Worm (Caenorhabditis elegans) whole organism, mixed stage, embryonic: ENCODE measurements around the gene npr-42.

Experiments
- M03D4.4 ChIP-seq: sonication (generic microtip); optimal IDR thresholded peaks from 2 replicates; lab custom pipeline; 2017; ENCODE audit warnings: mild to moderate bottlenecking, missing genetic modification characterization, missing compliant biosample characterization
- ces-1 ChIP-seq: fragments of 150-350 bp; optimal IDR thresholded peaks from 2 replicates; lab custom pipeline; 2014; ENCODE audit warnings: missing biosample characterization, missing genetic modification reagents, missing genetic modification characterization
- drap-1 ChIP-seq: fragments of 200-800 bp; sonication (Bioruptor generic); optimal IDR thresholded peaks from 3 replicates; lab custom pipeline; 2018; ENCODE audit warnings: mild to moderate bottlenecking, missing genetic modification characterization, missing compliant biosample characterization
- ham-2 ChIP-seq: fragments of 200-800 bp; sonication (Bioruptor generic); optimal IDR thresholded peaks from 2 replicates; lab custom pipeline; 2018; ENCODE audit warnings: mild to moderate bottlenecking, missing genetic modification characterization, missing compliant biosample characterization
- hlh-1 ChIP-seq: fragments of 150-350 bp; optimal IDR thresholded peaks from 2 replicates; lab custom pipeline; 2014; ENCODE audit warnings: missing biosample characterization, missing genetic modification reagents, missing genetic modification characterization
- nhr-12 ChIP-seq: fragments of 150-350 bp; optimal IDR thresholded peaks from 2 replicates; lab custom pipeline; 2014; ENCODE audit warnings: missing biosample characterization, missing genetic modification characterization
- nhr-237 ChIP-seq: fragments of 150-350 bp; optimal IDR thresholded peaks from 2 replicates; lab custom pipeline; 2014; ENCODE audit warnings: missing biosample characterization, missing genetic modification characterization
- sptf-1 ChIP-seq: sonication (generic microtip); optimal IDR thresholded peaks from 2 replicates; lab custom pipeline; 2017; ENCODE audit warnings: mild to moderate bottlenecking, missing genetic modification characterization, moderate library complexity, missing compliant biosample characterization
- zip-8 ChIP-seq: fragments of 150-350 bp; optimal IDR thresholded peaks from 2 replicates; lab custom pipeline; 2014; ENCODE audit warnings: missing biosample characterization, missing genetic modification characterization

Gene npr-42

DNA sequence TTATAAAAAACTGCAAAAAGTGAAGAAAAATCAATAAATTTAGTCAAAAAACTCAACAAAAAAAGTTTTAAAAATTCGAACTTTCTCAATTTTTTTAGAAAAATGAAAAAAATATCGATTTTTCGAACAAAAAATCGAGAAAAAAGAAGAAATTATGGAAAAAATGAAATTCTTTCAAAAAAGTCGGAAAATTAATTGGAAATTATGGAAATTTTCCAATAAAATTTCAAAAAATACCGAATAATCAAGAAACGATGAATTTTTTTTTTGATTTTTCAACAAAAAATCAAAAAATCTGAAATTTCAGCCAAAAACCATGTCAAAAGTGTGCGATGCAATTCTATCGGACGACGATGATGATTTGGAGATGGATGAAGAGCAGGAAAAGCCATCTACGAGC is 52.7 kb downstream of the npr-42 start, which contains the start of gene H20J04.4:
TSS of gene H20J04.4 (plus strand) at position 301 of the 400 bp plus-strand sequence.
- TF ChIP-seq nhr-12 (no peak), drap-1 (GFP tag; lab: Kevin White, UChicago) (no peak), zip-8 (tag; lab: Kevin White, UChicago) (no peak), hlh-1 (tag; lab: Kevin White, UChicago) (no peak), ces-1 (GFP tag; lab: Kevin White, UChicago) (no peak), ham-2 (GFP tag; lab: Kevin White, UChicago) (no peak), M03D4.4 (no peak), nhr-237 (tag; lab: Kevin White, UChicago) (no peak), sptf-1 (tag; lab: Kevin White, UChicago) (no peak)
